Worm (Caenorhabditis elegans) whole organism, early embryonic: Measurements from ENCODE around the gene srx-50.

ENCODE experiments used
- B0310.2 ChIP-seq: sonication (generic microtip); optimal IDR thresholded peaks from 2 replicates; lab custom pipeline; 2016; ENCODE audit warnings: mild to moderate bottlenecking, missing genetic modification characterization, missing compliant biosample characterization
- aly-1 ChIP-seq: sonication (generic microtip); optimal IDR thresholded peaks from 2 replicates; lab custom pipeline; 2016; ENCODE audit warnings: missing genetic modification characterization, missing compliant biosample characterization
- ama-1 ChIP-seq: fragments of 150-350 bp; optimal IDR thresholded peaks from 2 replicates; lab custom pipeline; 2014
- ets-7 ChIP-seq: sonication (generic microtip); optimal IDR thresholded peaks from 2 replicates; lab custom pipeline; 2016; ENCODE audit warnings: missing genotype, missing genetic modification characterization, missing compliant biosample characterization
- flt-1 ChIP-seq: fragments of 200-800 bp; sonication (Bioruptor generic); IDR thresholded peaks from 2 replicates; pipeline ENCODE4 v1.3.6; 2022; ENCODE audit warnings: missing genetic modification characterization, missing compliant biosample characterization
- hmbx-1 ChIP-seq: sonication (generic microtip); optimal IDR thresholded peaks from 2 replicates; lab custom pipeline; 2016; ENCODE audit warnings: mild to moderate bottlenecking, missing genetic modification characterization, missing compliant biosample characterization
- hmg-4 ChIP-seq: fragments of 200-800 bp; sonication (Bioruptor generic); optimal IDR thresholded peaks from 2 replicates; lab custom pipeline; 2018; ENCODE audit warnings: mild to moderate bottlenecking, missing genetic modification characterization, missing compliant biosample characterization
- scrt-1 ChIP-seq: fragments of 200-800 bp; sonication (Bioruptor generic); IDR thresholded peaks from 2 replicates; pipeline ENCODE4 v1.3.6; 2022; ENCODE audit warnings: missing genetic modification characterization, missing compliant biosample characterization
- tbx-11 ChIP-seq: fragments of 200-800 bp; sonication (Bioruptor generic); IDR thresholded peaks from 2 replicates; pipeline ENCODE4 v1.3.6; 2022; ENCODE audit warnings: missing genetic modification characterization, missing compliant biosample characterization
- tbx-37 ChIP-seq: fragments of 200-800 bp; sonication (Bioruptor generic); conservative IDR thresholded peaks from 2 replicates; pipeline ENCODE4 v1.3.6; 2022; ENCODE audit warnings: missing genetic modification reagents, missing genetic modification characterization, missing compliant biosample characterization

- TF ChIP-seq scrt-1 (GFP tag; lab: Robert Waterston, UW) (no peak), flt-1 (GFP tag; lab: Robert Waterston, UW) (no peak), B0310.2 (tag; lab: Kevin White, UChicago) (no peak), hmg-4 (no peak), ets-7 (tag; lab: Kevin White, UChicago) (no peak), hmbx-1 (no peak), ama-1 (lab: Kevin White, UChicago) (no peak), tbx-37 (GFP tag; lab: Robert Waterston, UW) (no peak), aly-1 (tag; lab: Kevin White, UChicago) (no peak), tbx-11 (no peak)
Observed at ce11 chrIV:7031019-7031418, 26.8 kb upstream of the srx-50 start.
